Worm (Caenorhabditis elegans) whole organism, L1 larva: ENCODE measurements around the gene F10C2.5.
A peak's percentile ranks its signal among the peaks of the same experiment; 100 is the strongest.

ENCODE experiments used
- alr-1 ChIP-seq: fragments of 200-800 bp; sonication (Bioruptor generic); optimal IDR thresholded peaks from 2 replicates; lab custom pipeline; 2018; ENCODE audit warnings: borderline replicate concordance, mild to moderate bottlenecking, missing genetic modification characterization, missing compliant biosample characterization
- egl-13 ChIP-seq: sonication (generic microtip); optimal IDR thresholded peaks from 2 replicates; lab custom pipeline; 2016; ENCODE audit warnings: missing genotype, missing genetic modification reagents, missing genetic modification characterization, missing compliant biosample characterization
- egl-27 ChIP-seq, 2 experiments: fragments of 150-350 bp in 1 of 2; sonication (generic microtip); optimal IDR thresholded peaks; 3 replicates each; lab custom pipeline; 2017 to 2018; ENCODE audit warnings: missing biosample characterization in 2 of 2, missing genetic modification characterization in 2 of 2, missing genetic modification reagents in 2 of 2
- elt-2 ChIP-seq: sonication (generic microtip); optimal IDR thresholded peaks from 2 replicates; lab custom pipeline; 2016; ENCODE audit warnings: missing genetic modification characterization, mild to moderate bottlenecking, inconsistent platforms, missing compliant biosample characterization, missing genetic modification reagents
- mdl-1 ChIP-seq, 2 experiments: fragments of 150-350 bp; optimal IDR thresholded peaks; 2 replicates each; lab custom pipeline; 2014 to 2017; ENCODE audit warnings: missing biosample characterization in 2 of 2, missing genetic modification characterization in 2 of 2, inconsistent platforms in 1 of 2
- mep-1 ChIP-seq: fragments of 150-350 bp; optimal IDR thresholded peaks from 2 replicates; lab custom pipeline; 2014; ENCODE audit warnings: missing biosample characterization, missing genetic modification characterization
- nhr-85 ChIP-seq: sonication (generic microtip); peaks from one replicate; lab custom pipeline; 2016; ENCODE audit warnings: missing genetic modification characterization, inconsistent platforms, missing compliant biosample characterization
- snpc-4 ChIP-seq: fragments of 150-350 bp; optimal IDR thresholded peaks from 2 replicates; lab custom pipeline; 2014; ENCODE audit warnings: missing biosample characterization, missing genetic modification characterization

DNA sequence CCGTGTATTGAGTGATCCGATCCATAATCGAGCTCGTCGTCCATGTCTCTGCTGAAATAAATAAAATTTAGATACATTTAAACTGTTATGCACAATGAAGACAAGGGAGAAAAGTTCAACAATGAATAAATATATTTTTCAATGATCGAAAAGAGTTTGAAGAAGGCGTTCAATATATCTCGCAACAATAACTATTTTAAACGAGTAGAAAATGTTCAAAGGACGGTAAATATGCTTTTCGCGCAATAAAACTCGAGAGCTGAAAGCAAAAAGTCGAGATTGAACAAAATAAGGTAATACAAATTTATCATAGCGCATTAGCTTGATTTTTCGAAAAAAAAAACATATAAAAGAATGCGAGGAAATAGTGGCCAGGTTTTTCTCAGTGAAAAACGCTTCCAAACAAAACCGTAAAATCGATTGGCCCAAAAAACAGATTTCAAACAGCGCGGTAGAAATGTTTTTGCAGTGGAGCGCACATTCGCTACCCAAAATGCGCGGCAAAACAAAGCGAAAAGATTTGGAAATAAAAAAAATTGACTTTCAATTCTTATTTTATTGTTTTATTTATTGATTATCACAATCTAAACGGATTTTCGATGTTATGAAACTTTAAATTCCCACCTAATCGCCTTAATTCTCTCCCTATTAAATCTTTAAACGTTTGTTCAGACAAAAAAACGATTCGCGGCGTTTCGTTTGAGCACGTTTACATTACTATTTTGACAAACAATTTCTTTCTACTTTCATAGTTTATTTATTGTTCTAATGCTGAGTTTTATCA, 4.2 kb upstream of the F10C2.5 start, which contains the start of the genes kup-1 and F10C2.4:
- TF ChIP-seq mep-1 (tag; lab: Kevin White, UChicago) (peak; percentile 5), snpc-4 (tag; lab: Kevin White, UChicago) (peak; percentile 19), egl-27 (tag; optimal IDR thresholded peaks at IDR 0.05; lab: Kevin White, UChicago) (no peak), egl-13 (tag; lab: Kevin White, UChicago) (no peak), mdl-1 (tag; optimal IDR thresholded peaks at IDR 0.05; lab: Kevin White, UChicago) (no peak), alr-1 (tag; lab: Kevin White, UChicago) (no peak), nhr-85 (tag; lab: Kevin White, UChicago) (peak; percentile 81), elt-2 (tag; lab: Kevin White, UChicago) (no peak)
